Worm (Caenorhabditis elegans) whole organism, late embryonic: Measurements from ENCODE around the gene cpg-19.

Experiments used
- C38D4.7 ChIP-seq: fragments of 200-800 bp; sonication (Bioruptor generic); optimal IDR thresholded peaks from 2 replicates; lab custom pipeline; 2018; ENCODE audit warnings: mild to moderate bottlenecking, missing genetic modification characterization, moderate library complexity, missing compliant biosample characterization
- T23F11.4 ChIP-seq: fragments of 200-800 bp; sonication (Bioruptor generic); optimal IDR thresholded peaks from 2 replicates; lab custom pipeline; 2018; ENCODE audit warnings: mild to moderate bottlenecking, missing genetic modification characterization, missing compliant biosample characterization
- Y22D7AL.16 ChIP-seq: sonication (generic microtip); optimal IDR thresholded peaks from 2 replicates; lab custom pipeline; 2016; ENCODE audit warnings: missing genetic modification characterization, missing compliant biosample characterization
- ahr-1 ChIP-seq: sonication (generic microtip); optimal IDR thresholded peaks from 2 replicates; lab custom pipeline; 2016; ENCODE audit warnings: missing genetic modification characterization, missing compliant biosample characterization
- ceh-19 ChIP-seq: fragments of 200-800 bp; sonication (Bioruptor generic); optimal IDR thresholded peaks from 2 replicates; lab custom pipeline; 2018; ENCODE audit warnings: mild to moderate bottlenecking, missing genetic modification characterization, missing compliant biosample characterization
- ceh-2 ChIP-seq: sonication (generic microtip); optimal IDR thresholded peaks from 2 replicates; lab custom pipeline; 2016; ENCODE audit warnings: missing genotype, missing genetic modification characterization, missing compliant biosample characterization
- ceh-22 ChIP-seq: sonication (generic microtip); optimal IDR thresholded peaks from 2 replicates; lab custom pipeline; 2017; ENCODE audit warnings: missing biosample characterization, missing genetic modification characterization
- ceh-31 ChIP-seq: sonication (generic microtip); optimal IDR thresholded peaks from 2 replicates; lab custom pipeline; 2016; ENCODE audit warnings: missing genetic modification characterization, missing compliant biosample characterization
- ceh-45 ChIP-seq: fragments of 200-800 bp; sonication (Bioruptor generic); IDR thresholded peaks from 2 replicates; pipeline ENCODE4 v1.3.6; 2022; ENCODE audit warnings: missing genetic modification reagents, missing genetic modification characterization, missing compliant biosample characterization
- ceh-48 ChIP-seq: sonication (generic microtip); optimal IDR thresholded peaks from 2 replicates; lab custom pipeline; 2016; ENCODE audit warnings: missing genetic modification characterization, inconsistent platforms, missing compliant biosample characterization
- dmd-4 ChIP-seq: sonication (generic microtip); optimal IDR thresholded peaks from 2 replicates; lab custom pipeline; 2016; ENCODE audit warnings: borderline replicate concordance, missing genetic modification characterization, missing compliant biosample characterization
- elt-4 ChIP-seq: sonication (generic microtip); optimal IDR thresholded peaks from 2 replicates; lab custom pipeline; 2016; ENCODE audit warnings: missing genetic modification characterization, missing compliant biosample characterization
- eyg-1 ChIP-seq: sonication (generic microtip); optimal IDR thresholded peaks from 2 replicates; lab custom pipeline; 2016; ENCODE audit warnings: missing genotype, missing genetic modification characterization, missing compliant biosample characterization
- fax-1 ChIP-seq: sonication (generic microtip); optimal IDR thresholded peaks from 2 replicates; lab custom pipeline; 2016; ENCODE audit warnings: missing genotype, missing genetic modification characterization, missing compliant biosample characterization
- fkh-10 ChIP-seq: fragments of 150-350 bp; optimal IDR thresholded peaks from 2 replicates; lab custom pipeline; 2014; ENCODE audit warnings: missing biosample characterization, missing genetic modification reagents, missing genetic modification characterization
- gmeb-2 ChIP-seq: sonication (generic microtip); optimal IDR thresholded peaks from 2 replicates; lab custom pipeline; 2016; ENCODE audit warnings: missing genetic modification characterization, inconsistent platforms, missing compliant biosample characterization
- hlh-15 ChIP-seq: sonication (generic microtip); optimal IDR thresholded peaks from 2 replicates; lab custom pipeline; 2016; ENCODE audit warnings: missing genetic modification characterization, missing compliant biosample characterization
- hlh-30 ChIP-seq: sonication (generic microtip); optimal IDR thresholded peaks from 2 replicates; lab custom pipeline; 2017; ENCODE audit warnings: antibody characterized with exemption, missing genetic modification characterization, missing compliant biosample characterization; ENCODE audit not compliant: insufficient read depth
- hlh-6 ChIP-seq: sonication (generic microtip); optimal IDR thresholded peaks from 2 replicates; lab custom pipeline; 2016; ENCODE audit warnings: missing genotype, missing genetic modification characterization, missing compliant biosample characterization
- lin-11 ChIP-seq: fragments of 200-800 bp; sonication (Bioruptor generic); optimal IDR thresholded peaks from 2 replicates; lab custom pipeline; 2018; ENCODE audit warnings: mild to moderate bottlenecking, missing genetic modification characterization, missing compliant biosample characterization
- madf-2 ChIP-seq: sonication (generic microtip); optimal IDR thresholded peaks from 2 replicates; lab custom pipeline; 2017; ENCODE audit warnings: missing genetic modification characterization, missing compliant biosample characterization
- mec-3 ChIP-seq: sonication (generic microtip); optimal IDR thresholded peaks from 2 replicates; lab custom pipeline; 2016; ENCODE audit warnings: borderline replicate concordance, missing genetic modification characterization, missing compliant biosample characterization
- nfya-1 ChIP-seq: sonication (generic microtip); optimal IDR thresholded peaks from 2 replicates; lab custom pipeline; 2017; ENCODE audit warnings: missing genetic modification characterization, mild to moderate bottlenecking, missing compliant biosample characterization, antibody characterized with exemption, moderate library complexity
- nhr-232 ChIP-seq: sonication (generic microtip); optimal IDR thresholded peaks from 2 replicates; lab custom pipeline; 2016; ENCODE audit warnings: missing genetic modification characterization, missing compliant biosample characterization
- npax-4 ChIP-seq: sonication (generic microtip); optimal IDR thresholded peaks from 2 replicates; lab custom pipeline; 2016; ENCODE audit warnings: missing genetic modification characterization, missing compliant biosample characterization
- pag-3 ChIP-seq: sonication (generic microtip); optimal IDR thresholded peaks from 2 replicates; lab custom pipeline; 2016; ENCODE audit warnings: missing compliant biosample characterization, missing genetic modification characterization, borderline replicate concordance
- pat-9 ChIP-seq: fragments of 200-800 bp; sonication (Bioruptor generic); optimal IDR thresholded peaks from 2 replicates; lab custom pipeline; 2018; ENCODE audit warnings: mild to moderate bottlenecking, missing genetic modification characterization, moderate library complexity, missing compliant biosample characterization
- pax-1 ChIP-seq: fragments of 150-350 bp; optimal IDR thresholded peaks from 2 replicates; lab custom pipeline; 2014; ENCODE audit warnings: missing biosample characterization, missing genetic modification characterization
- pha-4 ChIP-seq: fragments of 150-350 bp; optimal IDR thresholded peaks from 2 replicates; lab custom pipeline; 2018; ENCODE audit warnings: missing biosample characterization, missing genetic modification reagents, missing genetic modification characterization
- ref-2 ChIP-seq: sonication (generic microtip); optimal IDR thresholded peaks from 2 replicates; lab custom pipeline; 2016; ENCODE audit warnings: missing genetic modification characterization, missing compliant biosample characterization
- rnt-1 ChIP-seq: sonication (generic microtip); optimal IDR thresholded peaks from 2 replicates; lab custom pipeline; 2016; ENCODE audit warnings: missing genetic modification characterization, missing compliant biosample characterization
- sox-2 ChIP-seq: fragments of 200-800 bp; sonication (Bioruptor generic); IDR thresholded peaks from 2 replicates; pipeline ENCODE4 v1.3.6; 2022; ENCODE audit warnings: missing genetic modification reagents, missing genetic modification characterization, missing compliant biosample characterization
- sox-4 ChIP-seq: sonication (generic microtip); optimal IDR thresholded peaks from 2 replicates; lab custom pipeline; 2017; ENCODE audit warnings: mild to moderate bottlenecking, missing genetic modification characterization, inconsistent platforms, missing compliant biosample characterization
- tbx-2 ChIP-seq: sonication (generic microtip); optimal IDR thresholded peaks from 2 replicates; lab custom pipeline; 2016; ENCODE audit warnings: missing genetic modification characterization, missing compliant biosample characterization
- tbx-7 ChIP-seq: sonication (generic microtip); optimal IDR thresholded peaks from 2 replicates; lab custom pipeline; 2016; ENCODE audit warnings: missing genotype, missing genetic modification characterization, missing compliant biosample characterization
- ttx-3 ChIP-seq: sonication (generic microtip); optimal IDR thresholded peaks from 2 replicates; lab custom pipeline; 2016; ENCODE audit warnings: missing genetic modification reagents, missing genetic modification characterization, missing compliant biosample characterization
- zip-5 ChIP-seq: sonication (generic microtip); optimal IDR thresholded peaks from 2 replicates; lab custom pipeline; 2016; ENCODE audit warnings: missing genetic modification characterization, missing compliant biosample characterization
- ztf-16 ChIP-seq: sonication (generic microtip); optimal IDR thresholded peaks from 2 replicates; lab custom pipeline; 2017; ENCODE audit warnings: missing genetic modification characterization, missing compliant biosample characterization

Gene cpg-19

ce11 chrX:16614094-16614493 is 7.5 kb upstream of the cpg-19 start:
- TF ChIP-seq hlh-30 (tag; lab: Kevin White, UChicago) = no peak
- no peak for TF ChIP-seq hlh-6 (tag; lab: Kevin White, UChicago)
- TF ChIP-seq Y22D7AL.16 (tag; lab: Kevin White, UChicago) = no peak
- TF ChIP-seq, all 69 proteins: peak for 0

ce11 chrX:16617427-16618128 is 4.0 kb upstream of the cpg-19 start:
- TF ChIP-seq madf-2 (tag; lab: Kevin White, UChicago) (no peak), hlh-15 (tag; lab: Kevin White, UChicago) (no peak), nhr-232 (no peak), pat-9 (tag; lab: Kevin White, UChicago) (no peak), mec-3 (tag; lab: Kevin White, UChicago) (no peak), Y22D7AL.16 (tag; lab: Kevin White, UChicago) (no peak), pag-3 (tag; lab: Kevin White, UChicago) (no peak), ceh-2 (tag; lab: Kevin White, UChicago) (no peak), C38D4.7 (no peak), pha-4 (tag; lab: Kevin White, UChicago) (no peak), pax-1 (tag; lab: Kevin White, UChicago) (no peak), fax-1 (tag; lab: Kevin White, UChicago) (no peak), gmeb-2 (tag; lab: Kevin White, UChicago) (no peak), fkh-10 (GFP tag; lab: Kevin White, UChicago) (no peak), lin-11 (tag; lab: Kevin White, UChicago) (no peak), rnt-1 (tag; lab: Kevin White, UChicago) (no peak), ceh-22 (no peak), sox-2 (GFP tag; lab: Robert Waterston, UW) (no peak)
- TF ChIP-seq, all 69 proteins: peak for 0

ce11 chrX:16618129-16618525 is 3.5 kb upstream of the cpg-19 start:
- no peak for TF ChIP-seq pat-9 (tag; lab: Kevin White, UChicago)
- no peak for TF ChIP-seq ceh-45
- no peak for TF ChIP-seq hlh-15 (tag; lab: Kevin White, UChicago)
- no peak for TF ChIP-seq pax-1 (tag; lab: Kevin White, UChicago)
- no peak for TF ChIP-seq ceh-31 (tag; lab: Kevin White, UChicago)
- no peak for TF ChIP-seq gmeb-2 (tag; lab: Kevin White, UChicago)
- TF ChIP-seq fax-1 (tag; lab: Kevin White, UChicago) = no peak
- no peak for TF ChIP-seq zip-5 (tag; lab: Kevin White, UChicago)
- no peak for TF ChIP-seq madf-2 (tag; lab: Kevin White, UChicago)
- no peak for TF ChIP-seq eyg-1 (tag; lab: Kevin White, UChicago)
- no peak for TF ChIP-seq rnt-1 (tag; lab: Kevin White, UChicago)
- no peak for TF ChIP-seq ztf-16

ce11 chrX:16618727-16619126 is 2.9 kb upstream of the cpg-19 start:
- no peak for TF ChIP-seq tbx-2 (tag; lab: Kevin White, UChicago)

- TF ChIP-seq sox-2 (GFP tag; lab: Robert Waterston, UW) (no peak), npax-4 (tag; lab: Kevin White, UChicago) (no peak), Y22D7AL.16 (tag; lab: Kevin White, UChicago) (no peak), elt-4 (tag; lab: Kevin White, UChicago) (no peak), ahr-1 (tag; lab: Kevin White, UChicago) (no peak), pat-9 (tag; lab: Kevin White, UChicago) (no peak), C38D4.7 (no peak), ttx-3 (tag; lab: Kevin White, UChicago) (no peak), zip-5 (tag; lab: Kevin White, UChicago) (no peak), ceh-19 (no peak), fkh-10 (GFP tag; lab: Kevin White, UChicago) (no peak), eyg-1 (tag; lab: Kevin White, UChicago) (no peak), T23F11.4 (no peak), sox-4 (tag; lab: Kevin White, UChicago) (no peak), ztf-16 (no peak), dmd-4 (tag; lab: Kevin White, UChicago) (no peak), ref-2 (tag; lab: Kevin White, UChicago) (no peak), tbx-7 (tag; lab: Kevin White, UChicago) (no peak), ceh-48 (tag; lab: Kevin White, UChicago) (no peak), nfya-1 (tag; lab: Kevin White, UChicago) (no peak)
Observed at ce11 chrX:16619158-16619557, 2.4 kb upstream of the cpg-19 start.
